Worm (Caenorhabditis elegans): ENCODE measurements around the gene ZK643.5.

ZK643.5 gene

DNA sequence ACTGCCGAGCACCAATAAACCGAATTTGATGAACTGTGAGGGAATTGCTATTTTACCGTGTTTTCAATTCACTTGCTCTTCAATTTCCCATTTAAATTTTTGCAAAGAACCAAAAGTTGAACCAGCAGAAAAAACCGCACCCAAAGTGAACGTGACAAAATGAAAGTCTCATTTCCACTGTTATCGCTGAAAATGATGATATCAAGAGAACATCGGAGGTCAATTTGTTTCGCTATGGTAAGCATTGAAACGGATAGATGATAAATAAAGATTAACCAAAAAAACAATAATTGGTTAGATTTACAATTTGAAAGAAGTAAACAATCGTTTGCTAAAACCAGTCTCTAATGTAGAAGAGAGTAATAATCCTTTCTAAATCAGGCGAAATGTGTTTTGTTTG is 30.5 kb downstream of the ZK643.5 start:
- no peak for TF ChIP-seq sma-3 (GFP tag; optimal IDR thresholded peaks at IDR 0.05)
- no peak for TF ChIP-seq zag-1 (tag; optimal IDR thresholded peaks at IDR 0.05)
- peak; percentile 58 for TF ChIP-seq sma-9 (GFP tag; optimal IDR thresholded peaks at IDR 0.05)
- TF ChIP-seq sma-9 (tag; optimal IDR thresholded peaks at IDR 0.05), result no peak
- TF ChIP-seq nhr-129 (tag; optimal IDR thresholded peaks at IDR 0.05), result no peak
- no peak for TF ChIP-seq elt-3 (tag; optimal IDR thresholded peaks at IDR 0.05)
- TF ChIP-seq fos-1 (tag; optimal IDR thresholded peaks at IDR 0.05), result peak; percentile 16
- TF ChIP-seq egl-27 (tag; optimal IDR thresholded peaks at IDR 0.05), result no peak

DNA sequence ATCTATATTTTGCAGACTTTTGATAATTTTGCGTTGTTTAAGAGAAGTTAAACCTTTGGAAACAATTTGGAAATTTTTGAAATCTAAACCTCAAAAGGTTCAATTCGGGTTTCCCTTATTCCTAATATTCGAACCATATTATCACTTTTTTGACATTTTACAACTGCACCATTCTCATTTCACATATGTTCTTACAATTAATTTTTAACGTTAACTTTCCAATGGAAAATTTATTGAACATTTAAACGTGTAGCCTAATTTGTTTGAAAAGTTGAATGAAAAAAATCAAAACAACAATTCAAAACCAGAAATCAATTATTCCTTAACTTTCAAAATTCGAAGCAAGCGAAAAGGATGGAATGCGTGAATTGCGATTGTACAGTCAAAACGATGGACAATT is 32.1 kb downstream of the ZK643.5 start, which contains the start of gene ZK637.12:
Gene ZK637.12 (plus strand): TSS at position 301 of the 400 bp plus-strand sequence.
- TF ChIP-seq mbf-1 (tag; optimal IDR thresholded peaks at IDR 0.05) (no peak), dmd-4 (tag; optimal IDR thresholded peaks at IDR 0.05) (no peak), elt-3 (tag; optimal IDR thresholded peaks at IDR 0.05) (no peak), sma-3 (GFP tag; optimal IDR thresholded peaks at IDR 0.05) (no peak), nhr-237 (tag; optimal IDR thresholded peaks at IDR 0.05) (no peak), lin-39 (tag; optimal IDR thresholded peaks at IDR 0.05) (no peak), alr-1 (tag; optimal IDR thresholded peaks at IDR 0.05) (no peak), nhr-25 (tag; optimal IDR thresholded peaks at IDR 0.05) (no peak), snpc-4 (tag; optimal IDR thresholded peaks at IDR 0.05) (no peak), nhr-10 (tag; optimal IDR thresholded peaks at IDR 0.05) (no peak), elt-1 (tag; optimal IDR thresholded peaks at IDR 0.05) (no peak), R02D3.7 (tag; optimal IDR thresholded peaks at IDR 0.05) (no peak), blmp-1 (tag; optimal IDR thresholded peaks at IDR 0.05; ENCODE audit: insufficient read depth) (no peak), egl-27 (tag; optimal IDR thresholded peaks at IDR 0.05) (no peak), lin-11 (tag; optimal IDR thresholded peaks at IDR 0.05) (no peak), C34F6.9 (tag; optimal IDR thresholded peaks at IDR 0.05) (no peak)

DNA sequence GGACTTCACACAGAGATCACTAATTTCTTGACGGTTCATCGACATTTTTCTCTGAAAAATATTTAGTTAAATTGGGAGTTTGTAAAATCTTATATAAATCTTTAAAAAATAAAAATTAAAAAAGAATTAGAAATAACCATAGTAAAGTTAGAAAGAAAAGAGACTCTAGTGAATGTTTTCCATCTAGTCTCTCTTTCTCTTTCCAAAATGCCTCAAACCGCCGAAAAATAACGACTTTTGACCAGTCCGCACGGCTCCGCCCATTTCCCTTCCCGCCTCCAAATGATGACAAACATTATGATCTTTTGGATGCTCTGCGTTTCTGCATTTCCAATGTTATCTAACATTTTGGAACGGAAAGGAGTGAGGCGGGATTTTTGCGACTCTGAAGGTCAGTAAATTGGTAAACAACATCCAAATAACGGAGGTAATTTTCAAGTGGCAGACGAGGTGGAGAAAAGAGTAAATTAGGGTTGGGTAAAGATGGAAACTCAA is 32.7 kb downstream of the ZK643.5 start, which contains the start of gene glb-1:
Gene glb-1 (minus strand): TSS at position 51 of the 495 bp plus-strand sequence.
- TF ChIP-seq nhr-23 (tag; optimal IDR thresholded peaks at IDR 0.05) (no peak), ztf-1 (GFP tag; conservative IDR thresholded peaks at IDR 0.05) (no peak), unc-62 (GFP tag; optimal IDR thresholded peaks at IDR 0.05) (no peak), nhr-129 (tag; optimal IDR thresholded peaks at IDR 0.05) (peak; percentile 4), lsy-2 (tag; optimal IDR thresholded peaks at IDR 0.05) (no peak), R02D3.7 (tag; optimal IDR thresholded peaks at IDR 0.05) (no peak), nhr-25 (tag; optimal IDR thresholded peaks at IDR 0.05) (peak; percentile 65), lin-13 (GFP tag; optimal IDR thresholded peaks at IDR 0.05) (no peak), nhr-237 (tag; optimal IDR thresholded peaks at IDR 0.05) (no peak)

DNA sequence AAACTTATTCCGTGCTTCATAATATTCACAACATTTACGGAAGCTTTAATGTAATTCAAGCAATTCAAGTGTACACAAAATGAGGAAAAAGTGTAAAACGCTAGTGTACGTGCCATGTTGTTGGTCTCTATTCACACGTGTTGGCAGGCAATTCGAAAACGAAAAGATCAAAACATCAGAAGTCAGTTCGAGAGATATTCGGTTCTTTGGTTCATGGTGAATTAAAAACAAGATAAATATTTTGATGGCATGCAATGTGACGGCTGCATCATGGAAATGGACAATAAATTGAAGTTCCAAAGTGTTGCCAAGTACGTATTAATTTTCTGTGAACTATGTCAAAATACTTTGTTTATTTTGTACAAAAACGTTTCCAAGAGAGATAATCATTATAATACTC is 33.9 kb downstream of the ZK643.5 start:
- TF ChIP-seq lin-11 (tag; optimal IDR thresholded peaks at IDR 0.05), result no peak
- TF ChIP-seq nhr-21 (tag; optimal IDR thresholded peaks at IDR 0.05), result no peak
- no peak for TF ChIP-seq elt-1 (tag; optimal IDR thresholded peaks at IDR 0.05)
- TF ChIP-seq nhr-129 (tag; optimal IDR thresholded peaks at IDR 0.05), result peak; percentile 54
- TF ChIP-seq lin-13 (GFP tag; optimal IDR thresholded peaks at IDR 0.05), result peak; percentile 18
- peak; percentile 37 for TF ChIP-seq crh-2 (tag; optimal IDR thresholded peaks at IDR 0.05)
- TF ChIP-seq ztf-11 (tag; optimal IDR thresholded peaks at IDR 0.05), result no peak
- TF ChIP-seq F13H6.1 (tag; optimal IDR thresholded peaks at IDR 0.05), result no peak
- TF ChIP-seq unc-62 (GFP tag; optimal IDR thresholded peaks at IDR 0.05), result no peak
- TF ChIP-seq lsy-2 (tag; optimal IDR thresholded peaks at IDR 0.05), result peak in 1 of 2 experiments; percentile 27
- TF ChIP-seq lin-39 (tag; optimal IDR thresholded peaks at IDR 0.05), result no peak
- TF ChIP-seq Y55F3AM.14 (GFP tag; optimal IDR thresholded peaks at IDR 0.05), result no peak
- TF ChIP-seq nhr-77 (tag; optimal IDR thresholded peaks at IDR 0.05), result no peak
- no peak for TF ChIP-seq nhr-11 (tag; optimal IDR thresholded peaks at IDR 0.05)
- no peak for TF ChIP-seq sem-4 (tag; optimal IDR thresholded peaks at IDR 0.05)
- no peak for TF ChIP-seq unc-55 (GFP tag; optimal IDR thresholded peaks at IDR 0.05)
- peak; percentile 37 for TF ChIP-seq nhr-25 (tag; optimal IDR thresholded peaks at IDR 0.05)
- TF ChIP-seq fos-1 (tag; optimal IDR thresholded peaks at IDR 0.05), result no peak
- no peak for TF ChIP-seq mbf-1 (tag; optimal IDR thresholded peaks at IDR 0.05)
- TF ChIP-seq aly-2 (tag; optimal IDR thresholded peaks at IDR 0.05), result no peak
- TF ChIP-seq nhr-237 (tag; optimal IDR thresholded peaks at IDR 0.05), result no peak
- no peak for TF ChIP-seq alr-1 (tag; optimal IDR thresholded peaks at IDR 0.05)
- no peak for TF ChIP-seq R02D3.7 (tag; optimal IDR thresholded peaks at IDR 0.05)
- no peak for TF ChIP-seq egl-27 (tag; optimal IDR thresholded peaks at IDR 0.05)
- TF ChIP-seq skn-1 (tag; optimal IDR thresholded peaks at IDR 0.05), result no peak
- TF ChIP-seq elt-3 (tag; optimal IDR thresholded peaks at IDR 0.05), result no peak
- peak in 1 of 2 experiments; percentile 57 for TF ChIP-seq mdl-1 (tag; optimal IDR thresholded peaks at IDR 0.05)
- no peak for TF ChIP-seq ama-1 (optimal IDR thresholded peaks at IDR 0.05)
- TF ChIP-seq C34F6.9 (tag; optimal IDR thresholded peaks at IDR 0.05), result peak; percentile 11
- no peak for TF ChIP-seq ceh-16 (tag; optimal IDR thresholded peaks at IDR 0.05)
- no peak for TF ChIP-seq dmd-4 (tag; optimal IDR thresholded peaks at IDR 0.05)
- TF ChIP-seq sma-9 (GFP tag; optimal IDR thresholded peaks at IDR 0.05), result peak; percentile 39
- TF ChIP-seq sma-9 (tag; optimal IDR thresholded peaks at IDR 0.05), result no peak
- TF ChIP-seq ceh-82 (tag; optimal IDR thresholded peaks at IDR 0.05), result no peak
- TF ChIP-seq snpc-4 (tag; optimal IDR thresholded peaks at IDR 0.05), result no peak
- TF ChIP-seq ztf-4 (tag; optimal IDR thresholded peaks at IDR 0.05), result peak; percentile 65
- no peak for TF ChIP-seq nhr-6 (tag; optimal IDR thresholded peaks at IDR 0.05)
- TF ChIP-seq nhr-23 (tag; optimal IDR thresholded peaks at IDR 0.05), result no peak
- TF ChIP-seq nhr-12 (tag; optimal IDR thresholded peaks at IDR 0.05), result no peak
- no peak for TF ChIP-seq peb-1 (tag; optimal IDR thresholded peaks at IDR 0.05)

Data from whole organism, L2 larva.